Worm (Caenorhabditis elegans) whole organism, L1 larva: Measurements from ENCODE around the gene srw-117.
"Not testable (repeated sequence)": the region's sequence is repeated elsewhere in the genome, so short reads cannot be mapped to it uniquely, and the experiment has no call there.

Experiments used
- alr-1 ChIP-seq: fragments of 200-800 bp; sonication (Bioruptor generic); optimal IDR thresholded peaks from 2 replicates; lab custom pipeline; 2018; ENCODE audit warnings: borderline replicate concordance, mild to moderate bottlenecking, missing genetic modification characterization, missing compliant biosample characterization
- aly-2 ChIP-seq: fragments of 150-350 bp; optimal IDR thresholded peaks from 2 replicates; lab custom pipeline; 2014; ENCODE audit warnings: missing biosample characterization, missing genetic modification characterization
- blmp-1 ChIP-seq: fragments of 150-350 bp; optimal IDR thresholded peaks from 2 replicates; lab custom pipeline; 2014; ENCODE audit warnings: missing biosample characterization, missing genetic modification characterization
- ceh-63 ChIP-seq: fragments of 200-800 bp; sonication (Bioruptor generic); optimal IDR thresholded peaks from 2 replicates; lab custom pipeline; 2018; ENCODE audit warnings: mild to moderate bottlenecking, missing genetic modification characterization, missing compliant biosample characterization
- ceh-88 ChIP-seq: fragments of 200-800 bp; sonication (Bioruptor generic); IDR thresholded peaks from 2 replicates; pipeline ENCODE4 v1.3.6; 2022; ENCODE audit warnings: missing genetic modification characterization, missing compliant biosample characterization
- ceh-90 ChIP-seq: sonication (generic microtip); optimal IDR thresholded peaks from 2 replicates; lab custom pipeline; 2016; ENCODE audit warnings: missing genetic modification characterization, missing compliant biosample characterization
- dpl-1 ChIP-seq, 3 experiments: fragments of 150-350 bp in 2 of 3; sonication (generic microtip) in 1 of 3; optimal IDR thresholded peaks; 2 replicates each; lab custom pipeline; 2014 to 2017; ENCODE audit warnings: missing biosample characterization in 3 of 3, missing genetic modification characterization in 3 of 3, missing genetic modification reagents in 3 of 3
- dsc-1 ChIP-seq: sonication (generic microtip); optimal IDR thresholded peaks from 2 replicates; lab custom pipeline; 2016; ENCODE audit warnings: mild to moderate bottlenecking, missing genetic modification characterization, missing compliant biosample characterization
- efl-1 ChIP-seq, 4 experiments: fragments of 150-350 bp; optimal IDR thresholded peaks in 3 of 4; peaks in 1 of 4; 1 replicate in 1 of 4; 2 replicates in 3 of 4; lab custom pipeline; 2014; ENCODE audit warnings: missing biosample characterization in 2 of 4, missing genetic modification characterization in 2 of 4, missing genetic modification reagents in 2 of 4
- elt-3 ChIP-seq, 6 experiments: fragments of 150-350 bp in 1 of 6; sonication (generic microtip); optimal IDR thresholded peaks; 2 replicates each; lab custom pipeline; 2017 to 2018; ENCODE audit warnings: missing biosample characterization in 6 of 6, missing genetic modification characterization in 6 of 6, inconsistent platforms in 1 of 6
- ets-5 ChIP-seq: fragments of 200-800 bp; sonication (Bioruptor generic); IDR thresholded peaks from 2 replicates; pipeline ENCODE4 v1.3.6; 2022; ENCODE audit warnings: missing genetic modification characterization, missing compliant biosample characterization
- grh-1 ChIP-seq: fragments of 200-800 bp; sonication (Bioruptor generic); IDR thresholded peaks from 2 replicates; pipeline ENCODE4 v1.3.6; 2022; ENCODE audit warnings: missing genetic modification reagents, missing genetic modification characterization, missing compliant biosample characterization
- hpl-2 ChIP-seq: fragments of 150-350 bp; optimal IDR thresholded peaks from 2 replicates; lab custom pipeline; 2014; ENCODE audit warnings: missing biosample characterization, missing genetic modification reagents, missing genetic modification characterization
- isw-1 ChIP-seq: fragments of 200-800 bp; sonication (Bioruptor generic); IDR thresholded peaks from 2 replicates; pipeline ENCODE4 v1.3.6; 2022; ENCODE audit warnings: missing genetic modification characterization, missing compliant biosample characterization
- nhr-28 ChIP-seq: fragments of 150-350 bp; optimal IDR thresholded peaks from 2 replicates; lab custom pipeline; 2014; ENCODE audit warnings: missing biosample characterization, missing genetic modification characterization
- nhr-47 ChIP-seq: sonication (generic microtip); optimal IDR thresholded peaks from 2 replicates; lab custom pipeline; 2016; ENCODE audit warnings: mild to moderate bottlenecking, missing genetic modification characterization, moderate library complexity, missing compliant biosample characterization
- nhr-71 ChIP-seq: sonication (generic microtip); optimal IDR thresholded peaks from 2 replicates; lab custom pipeline; 2016; ENCODE audit warnings: mild to moderate bottlenecking, missing genetic modification characterization, moderate library complexity, missing compliant biosample characterization
- nhr-77 ChIP-seq: fragments of 150-350 bp; optimal IDR thresholded peaks from 2 replicates; lab custom pipeline; 2014; ENCODE audit warnings: missing biosample characterization, missing genetic modification characterization
- nhr-84 ChIP-seq: sonication (generic microtip); optimal IDR thresholded peaks from 2 replicates; lab custom pipeline; 2017; ENCODE audit warnings: missing biosample characterization, missing genetic modification characterization
- pqm-1 ChIP-seq: sonication (generic microtip); optimal IDR thresholded peaks from 3 replicates; lab custom pipeline; 2017; ENCODE audit warnings: missing biosample characterization, missing genetic modification characterization
- skn-1 ChIP-seq: fragments of 150-350 bp; optimal IDR thresholded peaks from 2 replicates; lab custom pipeline; 2014; ENCODE audit warnings: missing biosample characterization, missing genetic modification characterization
- snpc-4 ChIP-seq: fragments of 150-350 bp; optimal IDR thresholded peaks from 2 replicates; lab custom pipeline; 2014; ENCODE audit warnings: missing biosample characterization, missing genetic modification characterization
- snu-23 ChIP-seq: sonication (generic microtip); optimal IDR thresholded peaks from 2 replicates; lab custom pipeline; 2016; ENCODE audit warnings: missing genetic modification characterization, missing compliant biosample characterization
- sox-4 ChIP-seq: sonication (generic microtip); optimal IDR thresholded peaks from 2 replicates; lab custom pipeline; 2016; ENCODE audit warnings: missing genetic modification characterization, missing compliant biosample characterization
- sup-37 ChIP-seq: fragments of 200-800 bp; sonication (Bioruptor generic); optimal IDR thresholded peaks from 2 replicates; lab custom pipeline; 2018; ENCODE audit warnings: mild to moderate bottlenecking, missing genetic modification characterization, missing compliant biosample characterization
- tlp-1 ChIP-seq: fragments of 150-350 bp; optimal IDR thresholded peaks from 2 replicates; lab custom pipeline; 2014; ENCODE audit warnings: missing biosample characterization, missing genetic modification characterization
- unc-98 ChIP-seq: fragments of 200-800 bp; sonication (Bioruptor generic); IDR thresholded peaks from 2 replicates; pipeline ENCODE4 v1.3.6; 2022; ENCODE audit warnings: missing genetic modification characterization, missing compliant biosample characterization
- zag-1 ChIP-seq: fragments of 150-350 bp; optimal IDR thresholded peaks from 2 replicates; lab custom pipeline; 2014; ENCODE audit warnings: missing biosample characterization, missing genetic modification characterization
- ztf-11 ChIP-seq, 2 experiments: sonication (generic microtip); optimal IDR thresholded peaks; 2 replicates each; lab custom pipeline; 2016 to 2017; ENCODE audit warnings: missing genetic modification characterization in 2 of 2, missing biosample characterization in 1 of 2, missing compliant biosample characterization in 1 of 2

Gene srw-117

ce11 chrV:2964786-2965185 lies 18.5 kb downstream of the srw-117 start, which contains the start of gene srh-88:
Gene srh-88, minus strand, starts transcription at chrV:2964886.
- TF ChIP-seq nhr-77: no peak
- TF ChIP-seq pqm-1 (tag; lab: Kevin White, UChicago): no peak
- no peak for TF ChIP-seq unc-98 (GFP tag; lab: Robert Waterston, UW)
- no peak for TF ChIP-seq skn-1 (tag; lab: Kevin White, UChicago)
- TF ChIP-seq tlp-1 (tag; lab: Kevin White, UChicago): no peak
- TF ChIP-seq snu-23 (GFP tag; lab: Kevin White, UChicago): no peak
- TF ChIP-seq ets-5 (GFP tag; lab: Robert Waterston, UW): no peak
- TF ChIP-seq nhr-28: no peak
- no peak for TF ChIP-seq blmp-1 (tag; lab: Kevin White, UChicago)
- no peak for TF ChIP-seq elt-3 (tag; optimal IDR thresholded peaks at IDR 0.05; lab: Kevin White, UChicago)
- TF ChIP-seq dpl-1 (GFP tag; optimal IDR thresholded peaks at IDR 0.05; lab: Kevin White, UChicago): no peak
- no peak for TF ChIP-seq alr-1 (tag; lab: Kevin White, UChicago)
- TF ChIP-seq isw-1: no peak

- no peak for TF ChIP-seq ceh-63 (GFP tag; lab: Kevin White, UChicago)
- TF ChIP-seq nhr-84 (tag; lab: Kevin White, UChicago): no peak
- TF ChIP-seq grh-1 (GFP tag; lab: Robert Waterston, UW): no peak
- TF ChIP-seq zag-1 (tag; lab: Kevin White, UChicago): no peak
- no peak for TF ChIP-seq hpl-2
- no peak for TF ChIP-seq ztf-11 (tag; optimal IDR thresholded peaks at IDR 0.05; lab: Kevin White, UChicago)
- no peak for TF ChIP-seq dsc-1
- TF ChIP-seq, all 84 proteins: peak for 0
Observed at ce11 chrV:2962960-2963359, 20.3 kb downstream of the srw-117 start, which contains the start of gene srw-138. Gene srw-138, minus strand, starts transcription at chrV:2963060.

ce11 chrV:2960894-2961293 lies 22.4 kb downstream of the srw-117 start, which contains the start of gene srw-144:
Gene srw-144, minus strand, starts transcription at chrV:2960994.
- TF ChIP-seq sox-4 (tag; lab: Kevin White, UChicago): no peak
- no peak for TF ChIP-seq efl-1 (optimal IDR thresholded peaks at IDR 0.05; lab: Kevin White, UChicago)
- peak in 1 of 2 experiments; percentile 5 for TF ChIP-seq efl-1 (GFP tag; optimal IDR thresholded peaks at IDR 0.05 in 1 of 2; lab: Kevin White, UChicago)
- TF ChIP-seq, all 84 proteins: peak for 1

- no peak for TF ChIP-seq blmp-1 (tag; lab: Kevin White, UChicago)
Observed at ce11 chrV:2958202-2958601, 25.0 kb downstream of the srw-117 start, which contains the start of gene srw-142. Gene srw-142, minus strand, starts transcription at chrV:2958302.

ce11 chrV:2955342-2955741 lies 27.9 kb downstream of the srw-117 start, which contains the start of gene srh-248:
Gene srh-248, minus strand, starts transcription at chrV:2955442.
- TF ChIP-seq ceh-88 (GFP tag; lab: Robert Waterston, UW); ceh-90 (tag; lab: Kevin White, UChicago); unc-98 (GFP tag; lab: Robert Waterston, UW): not testable (repeated sequence)

ce11 chrV:2952102-2952501 lies 31.1 kb downstream of the srw-117 start, which contains the start of gene srw-122:
Gene srw-122, minus strand, starts transcription at chrV:2952202.
- TF ChIP-seq nhr-47; sup-37 (GFP tag; lab: Kevin White, UChicago); nhr-71 (tag; lab: Kevin White, UChicago): not testable (repeated sequence)

ce11 chrV:2945602-2946001 lies 37.6 kb downstream of the srw-117 start, which contains the start of gene srh-87:
Gene srh-87, minus strand, starts transcription at chrV:2945702.
- TF ChIP-seq snpc-4 (no peak), nhr-28 (no peak), aly-2 (tag; lab: Kevin White, UChicago) (no peak)
